Fruit fly (Drosophila melanogaster): ENCODE results near the gene Saf6.
A peak's percentile ranks its signal among the peaks of the same experiment; 100 is the strongest.

Saf6 gene

DNA sequence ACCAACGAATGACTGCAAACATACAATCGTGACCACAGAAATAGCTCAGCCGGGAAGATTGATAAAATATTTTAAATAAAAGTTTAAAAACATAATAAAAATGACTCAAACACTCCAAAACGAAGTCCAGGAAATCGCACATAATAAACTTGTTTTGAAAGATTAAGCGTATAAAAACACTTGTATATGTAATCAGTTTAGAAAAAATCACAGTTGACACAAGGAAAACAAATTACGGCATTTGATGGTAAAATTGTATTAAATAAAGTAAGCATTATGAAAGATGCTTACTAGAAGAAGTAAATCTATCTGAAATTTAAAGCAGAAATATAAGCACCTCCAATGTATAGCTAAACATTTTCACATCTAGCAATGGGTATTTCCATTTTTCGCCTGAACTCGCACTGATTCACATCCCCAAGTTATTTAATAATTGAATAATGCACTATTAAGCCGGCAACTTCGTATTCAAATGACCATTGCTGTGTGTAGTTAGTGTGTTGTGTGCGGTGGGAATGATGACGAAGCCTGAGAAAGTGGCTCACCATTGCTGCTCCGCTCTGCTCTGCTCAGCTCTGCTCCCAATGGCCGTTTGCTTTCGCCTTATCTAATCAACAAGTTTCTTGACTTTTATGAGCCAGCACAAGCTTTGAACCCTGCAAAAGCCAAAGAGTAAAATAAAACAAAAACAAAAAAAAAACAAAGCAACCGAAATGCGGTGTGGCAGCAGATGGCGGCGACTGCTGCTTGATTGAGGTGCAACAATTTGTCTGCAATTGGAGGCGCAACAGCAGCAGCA lies 31.6 kb upstream of the Saf6 start (continued):
- TF ChIP-seq gem (tag; optimal IDR thresholded peaks at IDR 0.05) (peak; percentile 41), nmo (GFP tag; optimal IDR thresholded peaks at IDR 0.05) (peak; percentile 38), Deaf1 (tag; optimal IDR thresholded peaks at IDR 0.05) (no peak), CG12659 (GFP tag; optimal IDR thresholded peaks at IDR 0.05) (peak; percentile 11), dpn (GFP tag; optimal IDR thresholded peaks at IDR 0.05) (peak in 1 of 2 experiments; percentile 13), B-H1 (GFP tag; IDR thresholded peaks at IDR 0.05) (no peak), Hr51 (GFP tag; optimal IDR thresholded peaks at IDR 0.05) (peak in 1 of 2 experiments; percentile 47), Sox102F (GFP tag; optimal IDR thresholded peaks at IDR 0.05) (peak; percentile 7), CG15269 (tag; optimal IDR thresholded peaks at IDR 0.05) (peak; percentile 14), bsh (GFP tag; optimal IDR thresholded peaks at IDR 0.05) (peak in 1 of 2 experiments; percentile 9), dmrt99B (tag; optimal IDR thresholded peaks at IDR 0.05) (peak; percentile 59)

DNA sequence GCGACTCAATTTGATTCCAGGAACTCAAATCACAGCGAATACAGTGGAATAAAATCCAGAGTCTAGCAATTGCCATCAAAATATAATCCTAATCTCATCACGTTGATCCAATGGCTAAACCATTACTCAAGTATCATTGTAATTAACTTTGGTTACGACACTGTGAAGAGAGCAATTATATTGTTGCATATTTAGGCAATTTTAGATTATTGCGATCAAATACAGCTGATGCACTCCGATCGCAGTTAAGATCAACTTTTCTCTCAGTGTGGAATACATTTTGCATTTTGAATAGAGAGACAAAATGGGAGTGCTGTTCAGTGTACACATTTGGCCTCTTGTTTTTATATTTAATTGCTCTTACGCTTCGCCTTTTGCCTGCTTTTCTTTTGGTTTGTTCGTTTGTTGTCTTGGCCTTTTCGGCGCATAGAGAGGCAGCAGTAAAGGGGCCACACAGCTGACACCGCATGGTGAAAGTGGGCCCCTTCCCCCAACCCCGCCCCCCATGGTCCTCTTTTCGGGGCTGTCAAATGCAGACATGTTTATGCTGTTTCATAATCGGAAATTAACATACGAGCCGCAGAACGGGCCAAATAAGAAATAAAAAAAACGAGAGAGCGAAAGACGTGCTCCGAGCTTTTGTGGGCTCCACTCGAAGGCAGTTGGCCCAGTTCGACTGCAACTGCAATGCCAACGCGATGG lies 30.6 kb upstream of the Saf6 start:
- TF ChIP-seq Aef1 (GFP tag; IDR thresholded peaks at IDR 0.05), result no peak
- peak; percentile 72 for TF ChIP-seq CG11398 (GFP tag; optimal IDR thresholded peaks at IDR 0.05)
- peak; percentile 25 for TF ChIP-seq CG3163 (GFP tag; optimal IDR thresholded peaks at IDR 0.05)
- TF ChIP-seq CG6654 (GFP tag; optimal IDR thresholded peaks at IDR 0.05), result peak; percentile 22
- peak; percentile 37 for TF ChIP-seq BtbVII (GFP tag; optimal IDR thresholded peaks at IDR 0.05)
- peak; percentile 52 for TF ChIP-seq oc (tag; optimal IDR thresholded peaks at IDR 0.05)
- no peak for TF ChIP-seq amos (GFP tag; IDR thresholded peaks at IDR 0.05; ENCODE audit: partially characterized antibody)
- TF ChIP-seq CG9817 (tag; optimal IDR thresholded peaks at IDR 0.05), result peak; percentile 21
- peak; percentile 25 for TF ChIP-seq salm (tag; optimal IDR thresholded peaks at IDR 0.05)
- TF ChIP-seq pnt (GFP tag; optimal IDR thresholded peaks at IDR 0.05), result peak; percentile 69
- no peak for TF ChIP-seq CG1233 (GFP tag; optimal IDR thresholded peaks at IDR 0.05)
- peak; percentile 73 for TF ChIP-seq crol (GFP tag; IDR thresholded peaks at IDR 0.05)
- peak; percentile 34; the same call in 1 of the 2 replicates for TF ChIP-seq chm (GFP tag; IDR thresholded peaks at IDR 0.05)
- TF ChIP-seq CG12236 (GFP tag; optimal IDR thresholded peaks at IDR 0.05), result peak; percentile 28
- TF ChIP-seq vfl (GFP tag; optimal IDR thresholded peaks at IDR 0.05), result no peak
- no peak for TF ChIP-seq CG15073 (GFP tag; optimal IDR thresholded peaks at IDR 0.05)
- no peak for TF ChIP-seq CG10543 (GFP tag; optimal IDR thresholded peaks at IDR 0.05)
- TF ChIP-seq CG7786 (GFP tag; optimal IDR thresholded peaks at IDR 0.05), result peak; percentile 60
- no peak for TF ChIP-seq Lhr (GFP tag; optimal IDR thresholded peaks at IDR 0.05)
- peak; percentile 80 for TF ChIP-seq gem (tag; optimal IDR thresholded peaks at IDR 0.05)
- no peak for TF ChIP-seq CkIIα-i1 (GFP tag; IDR thresholded peaks at IDR 0.05)
- TF ChIP-seq Rx (GFP tag; IDR thresholded peaks at IDR 0.05), result 0 out of 2 replicates have a peak, but pooled peaks have one; percentile 24
- no peak for TF ChIP-seq pan (optimal IDR thresholded peaks at IDR 0.05)
- TF ChIP-seq pan (GFP tag; optimal IDR thresholded peaks at IDR 0.05 in 1 of 2, IDR thresholded peaks at IDR 0.05 in 1 of 2), result peak in 1 of 2 experiments; percentile 70
- TF ChIP-seq CG10147 (GFP tag; optimal IDR thresholded peaks at IDR 0.05), result peak; percentile 57
- no peak for TF ChIP-seq CG34224 (GFP tag; IDR thresholded peaks at IDR 0.05; ENCODE audit: partially characterized antibody)
- TF ChIP-seq CG2120 (GFP tag; optimal IDR thresholded peaks at IDR 0.05), result peak; percentile 54
- TF ChIP-seq Lim3 (GFP tag; IDR thresholded peaks at IDR 0.05), result no peak
- TF ChIP-seq fru (optimal IDR thresholded peaks at IDR 0.05), result no peak
- no peak for TF ChIP-seq CG7271 (tag; optimal IDR thresholded peaks at IDR 0.05)
- no peak for TF ChIP-seq psq (GFP tag; optimal IDR thresholded peaks at IDR 0.05)
- TF ChIP-seq cato (GFP tag; optimal IDR thresholded peaks at IDR 0.05; ENCODE audit: borderline replicate concordance), result peak; percentile 1
- no peak; the same call in 1 of the 3 replicates for TF ChIP-seq B-H1 (GFP tag; IDR thresholded peaks at IDR 0.05)
- no peak for TF ChIP-seq fd64A (GFP tag; optimal IDR thresholded peaks at IDR 0.05)
- no peak for TF ChIP-seq CG31388 (GFP tag; optimal IDR thresholded peaks at IDR 0.05)
- TF ChIP-seq CG8281 (tag; optimal IDR thresholded peaks at IDR 0.05), result peak; percentile 11
- TF ChIP-seq CG2889 (GFP tag; IDR thresholded peaks at IDR 0.05), result no peak
